Fruit fly (Drosophila melanogaster) whole organism, embryonic: ENCODE measurements around the gene CG43925.
A peak's percentile ranks its signal among the peaks of the same experiment; 100 is the strongest.

Experiments used
- CG10147 ChIP-seq: fragments of 200-800 bp; sonication (Bioruptor generic); optimal IDR thresholded peaks from 2 replicates; lab custom pipeline; 2019; ENCODE audit warnings: missing biosample characterization, mild to moderate bottlenecking, missing genetic modification characterization, moderate library complexity
- CG10565 ChIP-seq: fragments of 200-800 bp; sonication (Bioruptor generic); optimal IDR thresholded peaks from 3 replicates; lab custom pipeline; 2016; ENCODE audit warnings: missing biosample characterization, mild to moderate bottlenecking, missing genetic modification characterization
- CG12155 ChIP-seq: fragments of 200-800 bp; sonication (Bioruptor generic); optimal IDR thresholded peaks from 3 replicates; lab custom pipeline; 2016; ENCODE audit warnings: missing biosample characterization, missing genetic modification characterization
- CG14014 ChIP-seq: fragments of 200-800 bp; sonication (Bioruptor generic); IDR thresholded peaks from 2 replicates; pipeline ENCODE4 v1.3.6; 2022; ENCODE audit warnings: missing biosample characterization, missing genetic modification characterization
- CG14860 ChIP-seq: fragments of 200-800 bp; sonication (Bioruptor generic); IDR thresholded peaks from 3 replicates; pipeline ENCODE4 v1.3.6; 2022; ENCODE audit warnings: missing biosample characterization, missing genetic modification characterization; ENCODE audit not compliant: partially characterized antibody
- CG17612 ChIP-seq: fragments of 200-800 bp; sonication (Bioruptor generic); IDR thresholded peaks from 2 replicates; pipeline ENCODE4 v1.3.6; 2022; ENCODE audit warnings: missing biosample characterization, missing genetic modification characterization
- CG2199 ChIP-seq: fragments of 200-800 bp; sonication (Bioruptor generic); IDR thresholded peaks from 3 replicates; pipeline ENCODE4 v1.3.6; 2022; ENCODE audit warnings: missing biosample characterization, missing genetic modification characterization
- CG2875 ChIP-seq: fragments of 200-800 bp; sonication (Bioruptor generic); optimal IDR thresholded peaks from 2 replicates; lab custom pipeline; 2017; ENCODE audit warnings: missing biosample characterization, mild to moderate bottlenecking, missing genetic modification characterization, missing genetic modification reagents
- CG3065 ChIP-seq: fragments of 200-800 bp; sonication (Bioruptor generic); optimal IDR thresholded peaks from 2 replicates; lab custom pipeline; 2016; ENCODE audit warnings: missing biosample characterization, missing genetic modification characterization
- CG43689 ChIP-seq: fragments of 200-800 bp; sonication (Bioruptor generic); IDR thresholded peaks from 2 replicates; pipeline ENCODE4 v1.3.6; 2022; ENCODE audit warnings: missing biosample characterization, missing genetic modification characterization
- CG4820 ChIP-seq: fragments of 200-800 bp; sonication (Bioruptor generic); optimal IDR thresholded peaks from 3 replicates; lab custom pipeline; 2016; ENCODE audit warnings: missing biosample characterization, missing genetic modification characterization
- CG5180 ChIP-seq: fragments of 200-800 bp; sonication (Bioruptor generic); optimal IDR thresholded peaks from 3 replicates; lab custom pipeline; 2017; ENCODE audit warnings: missing biosample characterization, missing genetic modification characterization, mild to moderate bottlenecking, moderate library complexity, missing genetic modification reagents
- CG6272 ChIP-seq: fragments of 200-800 bp; sonication (Bioruptor generic); IDR thresholded peaks from 2 replicates; pipeline ENCODE4 v1.3.6; 2022; ENCODE audit warnings: missing biosample characterization, missing genetic modification characterization
- CG7271 ChIP-seq: fragments of 200-800 bp; sonication (Bioruptor generic); optimal IDR thresholded peaks from 2 replicates; lab custom pipeline; 2018; ENCODE audit warnings: missing biosample characterization, mild to moderate bottlenecking, missing genetic modification characterization, moderate library complexity
- CG8281 ChIP-seq: fragments of 200-800 bp; sonication (Bioruptor generic); optimal IDR thresholded peaks from 2 replicates; lab custom pipeline; 2018; ENCODE audit warnings: missing biosample characterization, mild to moderate bottlenecking, missing genetic modification characterization, moderate library complexity
- CG8478 ChIP-seq: fragments of >200 bp; optimal IDR thresholded peaks from 2 replicates; lab custom pipeline; 2018
- CG9797 ChIP-seq: fragments of 200-800 bp; sonication (Bioruptor generic); optimal IDR thresholded peaks from 3 replicates; lab custom pipeline; 2018; ENCODE audit warnings: missing biosample characterization, mild to moderate bottlenecking, missing genetic modification characterization
- CG9876 ChIP-seq: fragments of 200-800 bp; sonication (Bioruptor generic); optimal IDR thresholded peaks from 2 replicates; lab custom pipeline; 2016; ENCODE audit warnings: missing biosample characterization, missing genetic modification characterization
- Dek ChIP-seq: fragments of 200-800 bp; sonication (Bioruptor generic); optimal IDR thresholded peaks from 3 replicates; lab custom pipeline; 2019; ENCODE audit warnings: missing biosample characterization, mild to moderate bottlenecking, missing genetic modification characterization, moderate library complexity
- Dip2 ChIP-seq: fragments of 200-800 bp; sonication (Bioruptor generic); IDR thresholded peaks from 2 replicates; pipeline ENCODE4 v1.3.6; 2022; ENCODE audit warnings: missing biosample characterization, missing genetic modification characterization
- Dp ChIP-seq: fragments of 200-800 bp; sonication (Bioruptor generic); optimal IDR thresholded peaks from 2 replicates; lab custom pipeline; 2018; ENCODE audit warnings: missing biosample characterization, mild to moderate bottlenecking, missing genetic modification characterization, moderate library complexity
- Ets65A ChIP-seq: fragments of 200-800 bp; sonication (Bioruptor generic); peaks from one replicate; lab custom pipeline; 2016; ENCODE audit warnings: missing biosample characterization, missing genetic modification characterization
- Gug ChIP-seq: fragments of 200-800 bp; sonication (Bioruptor generic); IDR thresholded peaks from 4 replicates; pipeline ENCODE4 v1.3.6; 2022; ENCODE audit warnings: missing biosample characterization, missing genetic modification characterization
- HLH4C ChIP-seq: fragments of 200-800 bp; sonication (Bioruptor generic); IDR thresholded peaks from 3 replicates; pipeline ENCODE4 v1.3.6; 2022; ENCODE audit warnings: missing biosample characterization, missing genetic modification characterization; ENCODE audit not compliant: partially characterized antibody
- HLHmδ ChIP-seq: fragments of 200-800 bp; sonication (Bioruptor generic); optimal IDR thresholded peaks from 2 replicates; lab custom pipeline; 2018; ENCODE audit warnings: missing biosample characterization, mild to moderate bottlenecking, missing genetic modification characterization, moderate library complexity
- Rx ChIP-seq: fragments of 200-800 bp; sonication (Bioruptor generic); IDR thresholded peaks from 2 replicates; pipeline ENCODE4 v1.3.6; 2022; ENCODE audit warnings: missing biosample characterization, missing genetic modification characterization
- ab ChIP-seq: fragments of 200-800 bp; sonication (Bioruptor generic); optimal IDR thresholded peaks from 2 replicates; lab custom pipeline; 2016; ENCODE audit warnings: missing biosample characterization, missing genetic modification characterization
- bsh ChIP-seq, 2 experiments: fragments of 200-800 bp; sonication (Bioruptor generic); optimal IDR thresholded peaks; 2 replicates each; lab custom pipeline; 2017 to 2018; ENCODE audit warnings: mild to moderate bottlenecking in 2 of 2, missing biosample characterization in 2 of 2, missing genetic modification characterization in 2 of 2, moderate library complexity in 1 of 2
- btn ChIP-seq: fragments of 200-800 bp; sonication (Bioruptor generic); optimal IDR thresholded peaks from 2 replicates; lab custom pipeline; 2016; ENCODE audit warnings: missing biosample characterization, missing genetic modification characterization
- exex ChIP-seq: fragments of 200-800 bp; sonication (Bioruptor generic); optimal IDR thresholded peaks from 4 replicates; lab custom pipeline; 2018; ENCODE audit warnings: missing biosample characterization, mild to moderate bottlenecking, missing genetic modification characterization, moderate library complexity
- hbn ChIP-seq: fragments of 200-800 bp; sonication (Bioruptor generic); IDR thresholded peaks from 2 replicates; pipeline ENCODE4 v1.3.6; 2022; ENCODE audit warnings: missing biosample characterization, missing genetic modification characterization; ENCODE audit not compliant: partially characterized antibody
- lilli ChIP-seq: fragments of 200-800 bp; sonication (Bioruptor generic); optimal IDR thresholded peaks from 3 replicates; lab custom pipeline; 2016; ENCODE audit warnings: missing biosample characterization, missing genetic modification characterization
- mld ChIP-seq: fragments of 200-800 bp; sonication (Bioruptor generic); IDR thresholded peaks from 3 replicates; pipeline ENCODE4 v1.3.6; 2022; ENCODE audit warnings: missing biosample characterization, missing genetic modification characterization; ENCODE audit not compliant: partially characterized antibody
- nau ChIP-seq: fragments of 200-800 bp; sonication (Bioruptor generic); optimal IDR thresholded peaks from 3 replicates; lab custom pipeline; 2017; ENCODE audit warnings: missing biosample characterization, mild to moderate bottlenecking, missing genetic modification characterization, missing genetic modification reagents
- phol ChIP-seq: fragments of 200-800 bp; sonication (Bioruptor generic); optimal IDR thresholded peaks from 3 replicates; lab custom pipeline; 2018; ENCODE audit warnings: missing biosample characterization, mild to moderate bottlenecking, missing genetic modification characterization, moderate library complexity
- pros ChIP-seq: fragments of 200-800 bp; sonication (Bioruptor generic); optimal IDR thresholded peaks from 3 replicates; lab custom pipeline; 2019; ENCODE audit warnings: missing biosample characterization, mild to moderate bottlenecking, missing genetic modification characterization, moderate library complexity
- rib ChIP-seq: fragments of 200-800 bp; sonication (Bioruptor generic); IDR thresholded peaks from 2 replicates; pipeline ENCODE4 v1.3.6; 2022; ENCODE audit warnings: missing biosample characterization, missing genetic modification characterization
- row ChIP-seq: fragments of 200-800 bp; sonication (Bioruptor generic); IDR thresholded peaks from 3 replicates; pipeline ENCODE4 v1.3.6; 2022; ENCODE audit warnings: missing biosample characterization, missing genetic modification characterization
- slbo ChIP-seq: fragments of 200-800 bp; sonication (Bioruptor generic); IDR thresholded peaks from 2 replicates; pipeline ENCODE4 v1.3.6; 2022; ENCODE audit warnings: missing biosample characterization, missing genetic modification characterization
- sna ChIP-seq: fragments of 200-800 bp; sonication (Bioruptor generic); IDR thresholded peaks from 2 replicates; pipeline ENCODE4 v1.3.6; 2022; ENCODE audit warnings: missing biosample characterization, missing genetic modification characterization; ENCODE audit not compliant: partially characterized antibody
- sug ChIP-seq: fragments of 200-800 bp; optimal IDR thresholded peaks from 2 replicates; lab custom pipeline; 2019; ENCODE audit warnings: missing biosample characterization, mild to moderate bottlenecking, missing genetic modification characterization, moderate library complexity
- trem ChIP-seq: fragments of 200-800 bp; optimal IDR thresholded peaks from 3 replicates; lab custom pipeline; 2019; ENCODE audit warnings: missing biosample characterization, mild to moderate bottlenecking, missing genetic modification characterization, moderate library complexity
- ttk ChIP-seq: fragments of 200-800 bp; sonication (Bioruptor generic); IDR thresholded peaks from 2 replicates; pipeline ENCODE4 v2.1.2; 2022; ENCODE audit warnings: missing biosample characterization, missing genetic modification characterization
- usp ChIP-seq: fragments of >200 bp; optimal IDR thresholded peaks from 2 replicates; lab custom pipeline; 2017; ENCODE audit warnings: missing biosample characterization, missing genetic modification characterization
- vvl ChIP-seq: fragments of 200-800 bp; sonication (Bioruptor generic); IDR thresholded peaks from 2 replicates; pipeline ENCODE4 v1.3.6; 2022; ENCODE audit warnings: missing biosample characterization, missing genetic modification characterization
- yki ChIP-seq: fragments of >200 bp; optimal IDR thresholded peaks from 3 replicates; lab custom pipeline; 2018

CG43925 gene

DNA sequence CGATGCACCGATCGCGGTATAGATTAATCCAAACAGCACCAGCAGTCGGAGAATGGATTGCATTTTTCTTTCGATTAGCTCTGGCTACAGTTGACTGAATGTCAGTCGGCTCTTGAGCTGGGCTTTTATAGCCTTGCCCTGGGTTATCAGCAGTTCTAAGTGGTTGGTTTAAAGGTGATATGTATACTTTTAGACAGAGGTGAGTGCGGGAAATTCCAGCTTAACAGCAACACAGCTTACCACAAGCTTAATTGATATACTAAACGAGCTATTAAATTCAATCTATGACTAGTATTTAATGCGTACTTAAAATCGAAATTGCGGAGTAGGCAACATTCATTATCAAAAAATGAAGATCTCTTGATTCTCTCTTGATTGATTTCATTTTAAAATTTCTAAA is 33.4 kb upstream of the CG43925 start, which contains the start of gene CG9928:
CG9928 (minus strand) TSS at position 101 of the 400 bp plus-strand sequence.
- TF ChIP-seq Ets65A (GFP tag; lab: Kevin White, UChicago) (peak; percentile 16), CG12155 (no peak)

DNA sequence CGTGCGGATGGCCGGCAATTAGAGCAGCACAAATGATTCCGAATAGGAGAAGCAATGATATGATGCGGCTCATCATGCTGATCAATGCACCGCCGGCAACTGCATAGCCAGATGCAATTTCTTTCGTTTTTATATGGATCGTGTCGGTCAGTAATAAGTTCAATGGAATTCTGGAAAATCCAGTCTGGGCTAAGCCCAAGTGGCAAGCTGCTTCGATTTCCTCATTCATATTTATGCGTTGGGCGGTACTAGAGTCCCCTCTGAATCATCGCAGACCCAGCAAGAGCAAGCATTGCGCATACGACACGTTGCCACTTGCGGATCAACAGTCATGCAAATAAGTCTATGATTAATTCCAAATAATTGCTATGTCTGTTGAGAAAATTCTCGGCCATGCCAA is 32.7 kb upstream of the CG43925 start, which contains the start of gene CG16978:
CG16978 (minus strand) TSS at position 101 of the 400 bp plus-strand sequence.
- no peak for TF ChIP-seq rib (GFP tag; lab: Robert Waterston, UW)
- no peak for TF ChIP-seq CG4820 (GFP tag; lab: Kevin White, UChicago)
- no peak for TF ChIP-seq CG8478 (lab: Kevin White, UChicago)
- no peak for TF ChIP-seq bsh (GFP tag; optimal IDR thresholded peaks at IDR 0.05; lab: Kevin White, UChicago)
- TF ChIP-seq Dip2 (GFP tag; lab: Robert Waterston, UW): no peak
- TF ChIP-seq CG2199 (GFP tag; lab: Robert Waterston, UW): no peak
- TF ChIP-seq, all 482 proteins: peak for 0

DNA sequence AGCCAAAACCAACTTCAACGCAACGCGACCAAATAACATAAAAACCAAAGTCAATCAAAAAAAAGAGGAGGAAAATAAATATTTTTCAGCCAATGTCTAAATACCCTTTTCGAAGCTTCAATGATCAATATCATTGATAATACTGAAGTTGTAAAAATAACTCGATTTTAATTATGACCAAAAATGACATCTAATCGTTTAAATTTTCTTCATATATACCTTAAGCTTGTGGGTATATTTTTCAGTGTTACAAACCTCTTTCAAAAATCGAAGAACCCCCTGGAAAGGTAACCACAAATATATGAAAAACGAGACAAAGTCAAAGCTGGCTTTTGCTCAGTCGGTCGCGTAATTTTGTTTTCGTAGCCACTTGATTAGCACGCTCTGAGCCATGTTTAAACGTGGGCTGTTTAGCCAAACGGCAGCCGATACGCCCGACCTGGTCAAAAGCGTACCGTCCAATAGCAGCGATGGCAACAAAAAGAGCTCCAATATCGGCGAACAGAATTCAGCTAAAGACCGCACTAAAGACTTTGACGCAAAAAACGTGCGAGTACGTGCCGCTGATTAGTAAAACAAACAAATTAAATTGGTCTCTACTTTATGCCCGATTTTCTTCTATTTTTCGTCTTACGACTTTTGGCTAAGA is 31.1 kb upstream of the CG43925 start:
- TF ChIP-seq sug (tag; lab: Kevin White, UChicago): peak; percentile 71
- no peak for TF ChIP-seq yki
- no peak for TF ChIP-seq CG14860
- peak; percentile 35 for TF ChIP-seq exex
- peak; percentile 89 for TF ChIP-seq CG14014 (GFP tag; lab: Robert Waterston, UW)
- TF ChIP-seq CG43689: peak; percentile 49; the same call in 1 of the 2 replicates
- TF ChIP-seq CG8281 (tag; lab: Kevin White, UChicago): peak; percentile 53
- no peak for TF ChIP-seq CG10565 (GFP tag; lab: Kevin White, UChicago)
- TF ChIP-seq trem: peak; percentile 3
- no peak for TF ChIP-seq usp (GFP tag; lab: Kevin White, UChicago)
- TF ChIP-seq HLH4C (GFP tag; lab: Robert Waterston, UW): no peak
- TF ChIP-seq ttk (GFP tag; lab: Robert Waterston, UW): peak; percentile 76
- peak; percentile 12 for TF ChIP-seq CG9876
- TF ChIP-seq Dek (tag; lab: Kevin White, UChicago): peak; percentile 70
- TF ChIP-seq hbn: no peak
- peak; percentile 73 for TF ChIP-seq vvl
- peak; percentile 72 for TF ChIP-seq phol
- peak; percentile 33; the same call in 1 of the 2 replicates for TF ChIP-seq Rx (GFP tag; lab: Robert Waterston, UW)
- no peak for TF ChIP-seq sna
- TF ChIP-seq slbo (GFP tag; lab: Robert Waterston, UW): peak; percentile 91
- peak; percentile 45 for TF ChIP-seq CG5180 (GFP tag; lab: Kevin White, UChicago)
- no peak for TF ChIP-seq Dp (GFP tag; lab: Kevin White, UChicago)
- no peak for TF ChIP-seq mld (GFP tag; lab: Robert Waterston, UW)
- no peak for TF ChIP-seq CG2875 (GFP tag; lab: Kevin White, UChicago)
- no peak for TF ChIP-seq btn
- no peak for TF ChIP-seq pros (GFP tag; lab: Kevin White, UChicago)
- no peak for TF ChIP-seq ab (GFP tag; lab: Kevin White, UChicago)
- TF ChIP-seq CG10147 (GFP tag; lab: Kevin White, UChicago): peak; percentile 89
- peak; percentile 64; the same call in 1 of the 2 replicates for TF ChIP-seq CG6272 (GFP tag; lab: Robert Waterston, UW)
- TF ChIP-seq row (GFP tag; lab: Robert Waterston, UW): peak; percentile 88
- TF ChIP-seq Gug (GFP tag; lab: Robert Waterston, UW): peak; percentile 53; the same call in 3 of the 4 replicates
- TF ChIP-seq CG17612: 0 out of 2 replicates have a peak, but pooled peaks have one; percentile 50
- no peak for TF ChIP-seq CG7271 (tag; lab: Kevin White, UChicago)
- peak; percentile 83 for TF ChIP-seq lilli (GFP tag; lab: Kevin White, UChicago)
- TF ChIP-seq HLHmδ (GFP tag; lab: Kevin White, UChicago): no peak
- peak; percentile 48 for TF ChIP-seq nau
- TF ChIP-seq CG3065: no peak
- no peak for TF ChIP-seq CG9797 (GFP tag; lab: Kevin White, UChicago)
